Fruit fly (Drosophila melanogaster) whole organism, embryonic: ENCODE results near the gene Rh5.
A peak's percentile ranks its signal among the peaks of the same experiment; 100 is the strongest.

Source experiments
- B-H2 ChIP-seq: fragments of 200-800 bp; sonication (Bioruptor generic); optimal IDR thresholded peaks from 2 replicates; lab custom pipeline; 2018; ENCODE audit warnings: missing biosample characterization, mild to moderate bottlenecking, missing genetic modification characterization
- Bdp1 ChIP-seq: fragments of 200-800 bp; sonication (Bioruptor generic); optimal IDR thresholded peaks from 3 replicates; lab custom pipeline; 2016; ENCODE audit warnings: missing biosample characterization, missing genetic modification characterization
- Blimp-1 ChIP-seq: fragments of 200-800 bp; sonication (Bioruptor generic); optimal IDR thresholded peaks from 3 replicates; lab custom pipeline; 2018; ENCODE audit warnings: missing biosample characterization, missing genetic modification characterization, mild to moderate bottlenecking, moderate library complexity, missing genetic modification reagents
- Bteb2 ChIP-seq: fragments of 200-800 bp; sonication (Bioruptor generic); optimal IDR thresholded peaks from 2 replicates; lab custom pipeline; 2016; ENCODE audit warnings: missing biosample characterization, missing genetic modification characterization
- CG10274 ChIP-seq: fragments of 200-800 bp; sonication (Bioruptor generic); optimal IDR thresholded peaks from 3 replicates; lab custom pipeline; 2017; ENCODE audit warnings: missing biosample characterization, mild to moderate bottlenecking, missing genetic modification characterization
- CG10366 ChIP-seq: fragments of 200-800 bp; sonication (Bioruptor generic); IDR thresholded peaks from 2 replicates; pipeline ENCODE4 v1.3.6; 2022; ENCODE audit warnings: missing biosample characterization, missing genetic modification characterization
- CG10979 ChIP-seq: fragments of 200-800 bp; sonication (Bioruptor generic); optimal IDR thresholded peaks from 2 replicates; lab custom pipeline; 2018; ENCODE audit warnings: missing biosample characterization, mild to moderate bottlenecking, missing genetic modification characterization, moderate library complexity
- CG12744 ChIP-seq: fragments of 200-800 bp; sonication (Bioruptor generic); optimal IDR thresholded peaks from 2 replicates; lab custom pipeline; 2016; ENCODE audit warnings: missing biosample characterization, missing genetic modification characterization
- CG13894 ChIP-seq: fragments of 200-800 bp; sonication (Bioruptor generic); optimal IDR thresholded peaks from 3 replicates; lab custom pipeline; 2018; ENCODE audit warnings: missing biosample characterization, mild to moderate bottlenecking, missing genetic modification characterization, moderate library complexity
- CG15514 ChIP-seq: fragments of 200-800 bp; sonication (Bioruptor generic); optimal IDR thresholded peaks from 3 replicates; lab custom pipeline; 2017; ENCODE audit warnings: missing biosample characterization, missing genetic modification characterization, mild to moderate bottlenecking, moderate library complexity, missing genetic modification reagents
- CG18476 ChIP-seq: fragments of 200-800 bp; sonication (Bioruptor generic); optimal IDR thresholded peaks from 2 replicates; lab custom pipeline; 2016; ENCODE audit warnings: missing biosample characterization, mild to moderate bottlenecking, missing genetic modification characterization
- CG2129 ChIP-seq: fragments of 200-800 bp; sonication (Bioruptor generic); IDR thresholded peaks from 2 replicates; pipeline ENCODE4 v1.3.6; 2022; ENCODE audit warnings: missing biosample characterization, missing genetic modification characterization; ENCODE audit not compliant: partially characterized antibody
- CG2199 ChIP-seq: fragments of 200-800 bp; sonication (Bioruptor generic); IDR thresholded peaks from 3 replicates; pipeline ENCODE4 v1.3.6; 2022; ENCODE audit warnings: missing biosample characterization, missing genetic modification characterization
- CG32772 ChIP-seq: fragments of 200-800 bp; sonication (Bioruptor generic); IDR thresholded peaks from 2 replicates; pipeline ENCODE4 v1.3.6; 2022; ENCODE audit warnings: missing biosample characterization, missing genetic modification characterization
- CG3281 ChIP-seq: fragments of 200-800 bp; sonication (Bioruptor generic); optimal IDR thresholded peaks from 3 replicates; lab custom pipeline; 2017; ENCODE audit warnings: missing biosample characterization, mild to moderate bottlenecking, missing genetic modification characterization
- CG3838 ChIP-seq: fragments of 200-800 bp; sonication (Bioruptor generic); optimal IDR thresholded peaks from 3 replicates; lab custom pipeline; 2016; ENCODE audit warnings: missing biosample characterization, missing genetic modification characterization
- CG5180 ChIP-seq: fragments of 200-800 bp; sonication (Bioruptor generic); optimal IDR thresholded peaks from 3 replicates; lab custom pipeline; 2017; ENCODE audit warnings: missing biosample characterization, missing genetic modification characterization, mild to moderate bottlenecking, moderate library complexity, missing genetic modification reagents
- CG6272 ChIP-seq: fragments of 200-800 bp; sonication (Bioruptor generic); IDR thresholded peaks from 2 replicates; pipeline ENCODE4 v1.3.6; 2022; ENCODE audit warnings: missing biosample characterization, missing genetic modification characterization
- CG7963 ChIP-seq: fragments of 200-800 bp; sonication (Bioruptor generic); IDR thresholded peaks from 3 replicates; pipeline ENCODE4 v1.3.6; 2022; ENCODE audit warnings: missing biosample characterization, missing genetic modification characterization; ENCODE audit not compliant: partially characterized antibody
- CG8281 ChIP-seq: fragments of 200-800 bp; sonication (Bioruptor generic); optimal IDR thresholded peaks from 2 replicates; lab custom pipeline; 2018; ENCODE audit warnings: missing biosample characterization, mild to moderate bottlenecking, missing genetic modification characterization, moderate library complexity
- CG9817 ChIP-seq: fragments of 200-800 bp; sonication (Bioruptor generic); optimal IDR thresholded peaks from 2 replicates; lab custom pipeline; 2018; ENCODE audit warnings: missing biosample characterization, mild to moderate bottlenecking, missing genetic modification characterization, moderate library complexity
- HLHmδ ChIP-seq: fragments of 200-800 bp; sonication (Bioruptor generic); optimal IDR thresholded peaks from 2 replicates; lab custom pipeline; 2018; ENCODE audit warnings: missing biosample characterization, mild to moderate bottlenecking, missing genetic modification characterization, moderate library complexity
- Hand ChIP-seq: fragments of 200-800 bp; sonication (Bioruptor generic); optimal IDR thresholded peaks from 2 replicates; lab custom pipeline; 2017; ENCODE audit warnings: mild to moderate bottlenecking, missing biosample characterization, missing genetic modification reagents, missing genetic modification characterization
- Hmr ChIP-seq: fragments of 200-800 bp; sonication (Bioruptor generic); optimal IDR thresholded peaks from 3 replicates; lab custom pipeline; 2017; ENCODE audit warnings: mild to moderate bottlenecking, missing biosample characterization, missing genetic modification reagents, missing genetic modification characterization
- Hr51 ChIP-seq, 2 experiments: fragments of 200-800 bp; sonication (Bioruptor generic); optimal IDR thresholded peaks; 2 replicates in 1 of 2; 3 replicates in 1 of 2; lab custom pipeline; 2016 to 2018; ENCODE audit warnings: missing biosample characterization in 2 of 2, missing genetic modification characterization in 2 of 2, mild to moderate bottlenecking in 1 of 2, moderate library complexity in 1 of 2
- Med ChIP-seq: fragments of 200-800 bp; sonication (Bioruptor generic); peaks from one replicate; lab custom pipeline; 2016; ENCODE audit warnings: missing biosample characterization, missing genetic modification characterization, mild to moderate bottlenecking, inconsistent platforms, moderate library complexity
- Mes4 ChIP-seq: fragments of 200-800 bp; sonication (Bioruptor generic); optimal IDR thresholded peaks from 2 replicates; lab custom pipeline; 2016; ENCODE audit warnings: missing biosample characterization, missing genetic modification characterization
- NC2α ChIP-seq: fragments of 200-800 bp; sonication (Bioruptor generic); optimal IDR thresholded peaks from 2 replicates; lab custom pipeline; 2016; ENCODE audit warnings: missing biosample characterization, missing genetic modification characterization
- NfI ChIP-seq: fragments of 200-800 bp; sonication (Bioruptor generic); optimal IDR thresholded peaks from 3 replicates; lab custom pipeline; 2018; ENCODE audit warnings: missing biosample characterization, mild to moderate bottlenecking, missing genetic modification characterization, moderate library complexity
- Sox100B ChIP-seq: fragments of 200-800 bp; sonication (Bioruptor generic); optimal IDR thresholded peaks from 3 replicates; lab custom pipeline; 2018; ENCODE audit warnings: missing biosample characterization, mild to moderate bottlenecking, missing genetic modification characterization
- Xrp1 ChIP-seq: fragments of 200-800 bp; sonication (Bioruptor generic); IDR thresholded peaks from 2 replicates; pipeline ENCODE4 v1.3.6; 2022; ENCODE audit warnings: missing biosample characterization, missing genetic modification characterization
- ash1 ChIP-seq: fragments of 200-800 bp; sonication (Bioruptor generic); optimal IDR thresholded peaks from 2 replicates; lab custom pipeline; 2018; ENCODE audit warnings: missing biosample characterization, mild to moderate bottlenecking, missing genetic modification characterization
- ato ChIP-seq: fragments of 200-800 bp; sonication (Bioruptor generic); IDR thresholded peaks from 2 replicates; pipeline ENCODE4 v1.3.6; 2022; ENCODE audit warnings: missing biosample characterization, missing genetic modification characterization; ENCODE audit not compliant: partially characterized antibody
- bowl ChIP-seq: fragments of 200-800 bp; sonication (Bioruptor generic); IDR thresholded peaks from 2 replicates; pipeline ENCODE4 v1.3.6; 2022; ENCODE audit warnings: missing biosample characterization, missing genetic modification characterization
- fd3F ChIP-seq: fragments of 200-800 bp; sonication (Bioruptor generic); optimal IDR thresholded peaks from 2 replicates; lab custom pipeline; 2018; ENCODE audit warnings: missing biosample characterization, mild to moderate bottlenecking, missing genetic modification characterization, moderate library complexity
- gcm ChIP-seq: fragments of 200-800 bp; sonication (Bioruptor generic); optimal IDR thresholded peaks from 2 replicates; lab custom pipeline; 2019; ENCODE audit warnings: missing biosample characterization, mild to moderate bottlenecking, missing genetic modification characterization, moderate library complexity
- gem ChIP-seq: fragments of 200-800 bp; sonication (Bioruptor generic); optimal IDR thresholded peaks from 2 replicates; lab custom pipeline; 2019; ENCODE audit warnings: missing biosample characterization, mild to moderate bottlenecking, missing genetic modification characterization, moderate library complexity
- lab ChIP-seq: fragments of 200-800 bp; sonication (Bioruptor generic); optimal IDR thresholded peaks from 3 replicates; lab custom pipeline; 2017; ENCODE audit warnings: missing biosample characterization, missing genetic modification characterization, mild to moderate bottlenecking, moderate library complexity, missing genetic modification reagents
- nerfin-1 ChIP-seq: fragments of 200-800 bp; sonication (Bioruptor generic); optimal IDR thresholded peaks from 3 replicates; lab custom pipeline; 2019; ENCODE audit warnings: missing biosample characterization, mild to moderate bottlenecking, missing genetic modification characterization, moderate library complexity
- repo ChIP-seq: fragments of 200-800 bp; sonication (Bioruptor generic); optimal IDR thresholded peaks from 2 replicates; lab custom pipeline; 2016; ENCODE audit warnings: missing biosample characterization, missing genetic modification characterization
- sd ChIP-seq: fragments of 200-800 bp; sonication (Bioruptor generic); optimal IDR thresholded peaks from 3 replicates; lab custom pipeline; 2018; ENCODE audit warnings: missing biosample characterization, mild to moderate bottlenecking, missing genetic modification characterization, moderate library complexity
- sens ChIP-seq: fragments of 200-800 bp; sonication (Bioruptor generic); peaks from one replicate; lab custom pipeline; 2016; ENCODE audit warnings: missing biosample characterization, missing genetic modification characterization
- stwl ChIP-seq: fragments of 200-800 bp; sonication (Bioruptor generic); optimal IDR thresholded peaks from 3 replicates; lab custom pipeline; 2018; ENCODE audit warnings: missing biosample characterization, mild to moderate bottlenecking, missing genetic modification characterization, moderate library complexity
- tll ChIP-seq, 2 experiments: fragments of 200-800 bp in 1 of 2; fragments of >200 bp in 1 of 2; sonication (Bioruptor generic) in 1 of 2; optimal IDR thresholded peaks; 2 replicates each; lab custom pipeline; 2017 to 2019; ENCODE audit warnings: missing biosample characterization in 2 of 2, missing genetic modification characterization in 2 of 2, mild to moderate bottlenecking in 1 of 2, moderate library complexity in 1 of 2
- vvl ChIP-seq: fragments of 200-800 bp; sonication (Bioruptor generic); IDR thresholded peaks from 2 replicates; pipeline ENCODE4 v1.3.6; 2022; ENCODE audit warnings: missing biosample characterization, missing genetic modification characterization
- zen ChIP-seq: fragments of 200-800 bp; sonication (Bioruptor generic); optimal IDR thresholded peaks from 3 replicates; lab custom pipeline; 2018; ENCODE audit warnings: missing biosample characterization, mild to moderate bottlenecking, missing genetic modification characterization, moderate library complexity

Rh5 gene

dm6 chr2L:12021193-12021592, 13.2 kb downstream of the Rh5 start (continued):
- TF ChIP-seq CG12744 (GFP tag; lab: Kevin White, UChicago) (peak; percentile 62), repo (GFP tag; lab: Kevin White, UChicago) (no peak), CG9817 (tag; lab: Kevin White, UChicago) (peak; percentile 29), ash1 (GFP tag; lab: Kevin White, UChicago) (peak; percentile 61), CG3838 (GFP tag; lab: Kevin White, UChicago) (peak; percentile 78), Hmr (GFP tag; lab: Kevin White, UChicago) (peak; percentile 89)

dm6 chr2L:12024104-12024503, 16.2 kb downstream of the Rh5 start:
- TF ChIP-seq Sox100B (GFP tag; lab: Kevin White, UChicago): no peak
- TF ChIP-seq Hand: no peak
- TF ChIP-seq gem (tag; lab: Kevin White, UChicago): peak; percentile 82
- no peak for TF ChIP-seq CG18476 (GFP tag; lab: Kevin White, UChicago)
- TF ChIP-seq Med (GFP tag; lab: Kevin White, UChicago): peak; percentile 25
- TF ChIP-seq CG32772 (GFP tag; lab: Robert Waterston, UW): no peak
- TF ChIP-seq nerfin-1: no peak
- peak; percentile 32 for TF ChIP-seq CG13894
- no peak for TF ChIP-seq zen
- TF ChIP-seq sd: peak; percentile 80
- TF ChIP-seq CG5180 (GFP tag; lab: Kevin White, UChicago): peak; percentile 3
- TF ChIP-seq CG8281 (tag; lab: Kevin White, UChicago): peak; percentile 85
- TF ChIP-seq sens: no peak
- no peak for TF ChIP-seq CG10979 (tag; lab: Kevin White, UChicago)
- TF ChIP-seq, all 482 proteins: peak for 6

dm6 chr2L:12025505-12025904, 17.6 kb downstream of the Rh5 start:
- TF ChIP-seq Mes4 (GFP tag; lab: Kevin White, UChicago) (no peak), Hr51 (GFP tag; optimal IDR thresholded peaks at IDR 0.05; lab: Kevin White, UChicago) (no peak), CG7963 (GFP tag; lab: Robert Waterston, UW) (no peak), CG2199 (GFP tag; lab: Robert Waterston, UW) (0 out of 3 replicates have a peak, but pooled peaks have one; percentile 55), Bdp1 (GFP tag; lab: Kevin White, UChicago) (no peak), NfI (GFP tag; lab: Kevin White, UChicago) (peak; percentile 8), fd3F (GFP tag; lab: Kevin White, UChicago) (no peak), stwl (tag; lab: Kevin White, UChicago) (no peak), CG6272 (no peak), vvl (GFP tag; lab: Robert Waterston, UW) (peak; percentile 10; the same call in 1 of the 2 replicates), CG15514 (GFP tag; lab: Kevin White, UChicago) (peak; percentile 15), gcm (GFP tag; lab: Kevin White, UChicago) (no peak), B-H2 (GFP tag; lab: Kevin White, UChicago) (no peak), ato (GFP tag; lab: Robert Waterston, UW) (no peak), HLHmδ (GFP tag; lab: Kevin White, UChicago) (no peak), Bteb2 (GFP tag; lab: Kevin White, UChicago) (no peak), CG10366 (GFP tag; lab: Robert Waterston, UW) (no peak), Blimp-1 (GFP tag; lab: Kevin White, UChicago) (no peak), CG2129 (GFP tag; lab: Robert Waterston, UW) (no peak), CG10274 (GFP tag; lab: Kevin White, UChicago) (peak; percentile 98), CG3281 (GFP tag; lab: Kevin White, UChicago) (no peak), Xrp1 (GFP tag; lab: Robert Waterston, UW) (no peak), NC2α (GFP tag; lab: Kevin White, UChicago) (no peak), CG12744 (GFP tag; lab: Kevin White, UChicago) (no peak), tll (GFP tag; optimal IDR thresholded peaks at IDR 0.05; lab: Kevin White, UChicago) (no peak), sd (peak; percentile 4), lab (GFP tag; lab: Kevin White, UChicago) (peak; percentile 51), bowl (GFP tag; lab: Robert Waterston, UW) (no peak), repo (GFP tag; lab: Kevin White, UChicago) (no peak)
